Fruit fly (Drosophila melanogaster) whole organism, embryonic: ENCODE data around the gene CG5781.
A peak's percentile ranks its signal among the peaks of the same experiment; 100 is the strongest.

Experiments used
- Atf3 ChIP-seq: fragments of 200-800 bp; sonication (Bioruptor generic); optimal IDR thresholded peaks from 3 replicates; lab custom pipeline; 2016; ENCODE audit warnings: missing biosample characterization, missing genetic modification characterization
- BtbVII ChIP-seq: fragments of 200-800 bp; sonication (Bioruptor generic); optimal IDR thresholded peaks from 3 replicates; lab custom pipeline; 2017; ENCODE audit warnings: missing biosample characterization, mild to moderate bottlenecking, missing genetic modification characterization
- CG10543 ChIP-seq: fragments of 200-800 bp; sonication (Bioruptor generic); optimal IDR thresholded peaks from 3 replicates; lab custom pipeline; 2017; ENCODE audit warnings: missing biosample characterization, mild to moderate bottlenecking, missing genetic modification characterization, moderate library complexity
- CG11085 ChIP-seq: fragments of 200-800 bp; sonication (Bioruptor generic); IDR thresholded peaks from 2 replicates; pipeline ENCODE4 v1.3.6; 2022; ENCODE audit warnings: missing biosample characterization, missing genetic modification characterization
- CG13123 ChIP-seq: fragments of 200-800 bp; sonication (Bioruptor generic); optimal IDR thresholded peaks from 2 replicates; lab custom pipeline; 2016; ENCODE audit warnings: missing biosample characterization, missing genetic modification characterization
- CG14710 ChIP-seq: fragments of 200-800 bp; sonication (Bioruptor generic); optimal IDR thresholded peaks from 3 replicates; lab custom pipeline; 2019; ENCODE audit warnings: missing biosample characterization, mild to moderate bottlenecking, missing genetic modification characterization, moderate library complexity
- CG1647 ChIP-seq: fragments of 200-800 bp; sonication (Bioruptor generic); optimal IDR thresholded peaks from 3 replicates; lab custom pipeline; 2016; ENCODE audit warnings: missing biosample characterization, missing genetic modification characterization
- CG16863 ChIP-seq: fragments of 200-800 bp; sonication (Bioruptor generic); optimal IDR thresholded peaks from 3 replicates; lab custom pipeline; 2016; ENCODE audit warnings: missing biosample characterization, missing genetic modification characterization
- CG17359 ChIP-seq: fragments of 200-800 bp; sonication (Bioruptor generic); optimal IDR thresholded peaks from 3 replicates; lab custom pipeline; 2018; ENCODE audit warnings: missing biosample characterization, mild to moderate bottlenecking, missing genetic modification characterization, moderate library complexity
- CG17568 ChIP-seq: fragments of 200-800 bp; sonication (Bioruptor generic); optimal IDR thresholded peaks from 2 replicates; lab custom pipeline; 2018; ENCODE audit warnings: missing biosample characterization, mild to moderate bottlenecking, missing genetic modification characterization, moderate library complexity
- CG2199 ChIP-seq: fragments of 200-800 bp; sonication (Bioruptor generic); IDR thresholded peaks from 3 replicates; pipeline ENCODE4 v1.3.6; 2022; ENCODE audit warnings: missing biosample characterization, missing genetic modification characterization
- CG32767 ChIP-seq: fragments of 200-800 bp; sonication (Bioruptor generic); IDR thresholded peaks from 2 replicates; pipeline ENCODE4 v1.3.6; 2022; ENCODE audit warnings: missing biosample characterization, missing genetic modification characterization
- CG34224 ChIP-seq: fragments of 200-800 bp; sonication (Bioruptor generic); IDR thresholded peaks from 3 replicates; pipeline ENCODE4 v1.3.6; 2022; ENCODE audit warnings: missing biosample characterization, missing genetic modification characterization; ENCODE audit not compliant: partially characterized antibody
- CG5245 ChIP-seq: fragments of 200-800 bp; sonication (Bioruptor generic); optimal IDR thresholded peaks from 3 replicates; lab custom pipeline; 2016; ENCODE audit warnings: missing biosample characterization, missing genetic modification characterization
- CG5953 ChIP-seq: fragments of 200-800 bp; sonication (Bioruptor generic); IDR thresholded peaks from 2 replicates; pipeline ENCODE4 v1.3.6; 2022; ENCODE audit warnings: missing biosample characterization, missing genetic modification characterization
- Dll ChIP-seq: fragments of 200-800 bp; sonication (Bioruptor generic); IDR thresholded peaks from 4 replicates; pipeline ENCODE4 v1.3.6; 2022; ENCODE audit warnings: missing biosample characterization, missing genetic modification characterization; ENCODE audit not compliant: partially characterized antibody
- Dref ChIP-seq: fragments of 200-800 bp; sonication (Bioruptor generic); IDR thresholded peaks from 2 replicates; pipeline ENCODE4 v1.3.6; 2022; ENCODE audit warnings: missing biosample characterization, missing genetic modification characterization
- Ets65A ChIP-seq: fragments of 200-800 bp; sonication (Bioruptor generic); peaks from one replicate; lab custom pipeline; 2016; ENCODE audit warnings: missing biosample characterization, missing genetic modification characterization
- Fer2 ChIP-seq: fragments of 200-800 bp; sonication (Bioruptor generic); optimal IDR thresholded peaks from 2 replicates; lab custom pipeline; 2018; ENCODE audit warnings: missing biosample characterization, mild to moderate bottlenecking, missing genetic modification characterization, moderate library complexity
- Hr78 ChIP-seq, 2 experiments: fragments of 200-800 bp in 1 of 2; fragments of >200 bp in 1 of 2; sonication (Bioruptor generic) in 1 of 2; optimal IDR thresholded peaks; 2 replicates each; lab custom pipeline; 2017 to 2019; ENCODE audit warnings: missing biosample characterization in 2 of 2, missing genetic modification characterization in 2 of 2, mild to moderate bottlenecking in 1 of 2, moderate library complexity in 1 of 2
- Hsf ChIP-seq: fragments of 200-800 bp; sonication (Bioruptor generic); optimal IDR thresholded peaks from 3 replicates; lab custom pipeline; 2016; ENCODE audit warnings: missing biosample characterization, missing genetic modification characterization
- MESR4 ChIP-seq: fragments of 200-800 bp; sonication (Bioruptor generic); optimal IDR thresholded peaks from 2 replicates; lab custom pipeline; 2018; ENCODE audit warnings: missing biosample characterization, mild to moderate bottlenecking, missing genetic modification characterization, moderate library complexity
- MTF-1 ChIP-seq: fragments of 200-800 bp; sonication (Bioruptor generic); optimal IDR thresholded peaks from 2 replicates; lab custom pipeline; 2018; ENCODE audit warnings: missing biosample characterization, mild to moderate bottlenecking, missing genetic modification characterization, borderline replicate concordance
- Max ChIP-seq: fragments of 200-800 bp; sonication (Bioruptor generic); optimal IDR thresholded peaks from 2 replicates; lab custom pipeline; 2016; ENCODE audit warnings: missing biosample characterization, mild to moderate bottlenecking, missing genetic modification characterization
- NC2β ChIP-seq: fragments of 200-800 bp; sonication (Bioruptor generic); optimal IDR thresholded peaks from 2 replicates; lab custom pipeline; 2016; ENCODE audit warnings: missing biosample characterization, missing genetic modification characterization
- Neu2 ChIP-seq: fragments of 200-800 bp; sonication (Bioruptor generic); optimal IDR thresholded peaks from 3 replicates; lab custom pipeline; 2016; ENCODE audit warnings: missing biosample characterization, missing genetic modification characterization, borderline replicate concordance
- Opbp ChIP-seq: fragments of 200-800 bp; sonication (Bioruptor generic); IDR thresholded peaks from 3 replicates; pipeline ENCODE4 v1.3.6; 2022; ENCODE audit warnings: missing biosample characterization, missing genetic modification characterization; ENCODE audit not compliant: partially characterized antibody
- Rfx ChIP-seq: fragments of 200-800 bp; sonication (Bioruptor generic); IDR thresholded peaks from 2 replicates; pipeline ENCODE4 v1.3.6; 2022; ENCODE audit warnings: missing biosample characterization, missing genetic modification characterization
- Scr ChIP-seq: fragments of 200-800 bp; sonication (Bioruptor generic); IDR thresholded peaks from 2 replicates; pipeline ENCODE4 v1.3.6; 2022; ENCODE audit warnings: missing biosample characterization, missing genetic modification characterization; ENCODE audit not compliant: partially characterized antibody
- Sry-δ ChIP-seq: fragments of 200-800 bp; sonication (Bioruptor generic); optimal IDR thresholded peaks from 2 replicates; lab custom pipeline; 2016; ENCODE audit warnings: missing biosample characterization, missing genetic modification characterization
- TFAM ChIP-seq: fragments of 200-800 bp; sonication (Bioruptor generic); optimal IDR thresholded peaks from 2 replicates; lab custom pipeline; 2017; ENCODE audit warnings: missing biosample characterization, missing genetic modification characterization, inconsistent platforms
- Xrp1 ChIP-seq: fragments of 200-800 bp; sonication (Bioruptor generic); IDR thresholded peaks from 2 replicates; pipeline ENCODE4 v1.3.6; 2022; ENCODE audit warnings: missing biosample characterization, missing genetic modification characterization
- YL-1 ChIP-seq: fragments of 200-800 bp; sonication (Bioruptor generic); optimal IDR thresholded peaks from 3 replicates; lab custom pipeline; 2017; ENCODE audit warnings: missing biosample characterization, mild to moderate bottlenecking, missing genetic modification characterization
- amos ChIP-seq: fragments of 200-800 bp; sonication (Bioruptor generic); IDR thresholded peaks from 2 replicates; pipeline ENCODE4 v1.3.6; 2022; ENCODE audit warnings: missing biosample characterization, missing genetic modification characterization; ENCODE audit not compliant: partially characterized antibody
- fd96Cb ChIP-seq: fragments of 200-800 bp; sonication (Bioruptor generic); optimal IDR thresholded peaks from 2 replicates; lab custom pipeline; 2018; ENCODE audit warnings: missing biosample characterization, mild to moderate bottlenecking, missing genetic modification characterization, moderate library complexity
- gfzf ChIP-seq: fragments of 200-800 bp; sonication (Bioruptor generic); optimal IDR thresholded peaks from 2 replicates; lab custom pipeline; 2016; ENCODE audit warnings: missing biosample characterization, mild to moderate bottlenecking, missing genetic modification characterization, moderate library complexity
- gt ChIP-seq: fragments of 200-800 bp; sonication (Bioruptor generic); IDR thresholded peaks from 2 replicates; pipeline ENCODE4 v1.3.6; 2022; ENCODE audit warnings: missing biosample characterization, missing genetic modification characterization
- otp ChIP-seq: fragments of 200-800 bp; sonication (Bioruptor generic); IDR thresholded peaks from 3 replicates; pipeline ENCODE4, ENCODE4 v1.3.6; 2022; ENCODE audit warnings: missing biosample characterization, missing genetic modification characterization
- pan ChIP-seq, 4 experiments: fragments of >200 bp in 3 of 4; fragments of 200-800 bp in 1 of 4; sonication (Bioruptor generic) in 1 of 4; optimal IDR thresholded peaks in 3 of 4; IDR thresholded peaks in 1 of 4; 2 replicates each; pipeline versions ENCODE4 v1.3.6 to Lab custom; 2017 to 2022; ENCODE audit warnings: missing biosample characterization in 2 of 4, missing genetic modification characterization in 2 of 4, mixed read lengths in 1 of 4
- row ChIP-seq: fragments of 200-800 bp; sonication (Bioruptor generic); IDR thresholded peaks from 3 replicates; pipeline ENCODE4 v1.3.6; 2022; ENCODE audit warnings: missing biosample characterization, missing genetic modification characterization
- sob ChIP-seq: fragments of 200-800 bp; sonication (Bioruptor generic); IDR thresholded peaks from 2 replicates; pipeline ENCODE4 v1.3.6; 2022; ENCODE audit warnings: missing biosample characterization, missing genetic modification characterization
- stwl ChIP-seq: fragments of 200-800 bp; sonication (Bioruptor generic); optimal IDR thresholded peaks from 3 replicates; lab custom pipeline; 2018; ENCODE audit warnings: missing biosample characterization, mild to moderate bottlenecking, missing genetic modification characterization, moderate library complexity
- unc-4 ChIP-seq: fragments of 200-800 bp; sonication (Bioruptor generic); IDR thresholded peaks from 2 replicates; pipeline ENCODE4 v1.3.6; 2022; ENCODE audit warnings: missing biosample characterization, missing genetic modification characterization; ENCODE audit not compliant: partially characterized antibody
- vnd ChIP-seq: fragments of 200-800 bp; sonication (Bioruptor generic); IDR thresholded peaks from 3 replicates; pipeline ENCODE4 v1.3.6; 2022; ENCODE audit warnings: missing biosample characterization, missing genetic modification characterization; ENCODE audit not compliant: partially characterized antibody
- z ChIP-seq: fragments of 200-800 bp; sonication (Bioruptor generic); IDR thresholded peaks from 3 replicates; pipeline ENCODE4 v1.3.6; 2022; ENCODE audit warnings: missing biosample characterization, missing genetic modification characterization
- zen ChIP-seq: fragments of 200-800 bp; sonication (Bioruptor generic); optimal IDR thresholded peaks from 3 replicates; lab custom pipeline; 2018; ENCODE audit warnings: missing biosample characterization, mild to moderate bottlenecking, missing genetic modification characterization, moderate library complexity
- zen2 ChIP-seq: fragments of 200-800 bp; sonication (Bioruptor generic); IDR thresholded peaks from 3 replicates; pipeline ENCODE4 v1.3.6; 2022; ENCODE audit warnings: missing biosample characterization, missing genetic modification characterization; ENCODE audit not compliant: partially characterized antibody
- zfh1 ChIP-seq: fragments of 200-800 bp; sonication (Bioruptor generic); IDR thresholded peaks from 3 replicates; pipeline ENCODE4 v1.3.6; 2022; ENCODE audit warnings: missing biosample characterization, missing genetic modification characterization

The CG5781 gene

dm6 chr2L:12694823-12695420 is 2.2 kb downstream of the CG5781 start, which contains the start of the genes IFT43 and PICK1 (continued):
- TF ChIP-seq Dll (GFP tag; lab: Robert Waterston, UW), result peak; percentile 83
- TF ChIP-seq CG34224, result peak; percentile 79
- TF ChIP-seq gfzf (GFP tag; lab: Kevin White, UChicago), result peak; percentile 48
- peak; percentile 31 for TF ChIP-seq MESR4 (GFP tag; lab: Kevin White, UChicago)
- peak; percentile 52 for TF ChIP-seq Dref (GFP tag; lab: Robert Waterston, UW)
- peak; percentile 48 for TF ChIP-seq stwl (tag; lab: Kevin White, UChicago)
- TF ChIP-seq CG5245, result no peak
- TF ChIP-seq CG13123 (GFP tag; lab: Kevin White, UChicago), result no peak
- no peak for TF ChIP-seq CG1647
- TF ChIP-seq zen2, result peak; percentile 78
- no peak for TF ChIP-seq CG2199 (GFP tag; lab: Robert Waterston, UW)
- TF ChIP-seq Ets65A (GFP tag; lab: Kevin White, UChicago), result no peak
- TF ChIP-seq Xrp1 (GFP tag; lab: Robert Waterston, UW), result peak; percentile 7; the same call in 1 of the 2 replicates
- TF ChIP-seq CG16863 (GFP tag; lab: Kevin White, UChicago), result no peak
- peak; percentile 54 for TF ChIP-seq zen (tag; lab: Kevin White, UChicago)
- no peak for TF ChIP-seq BtbVII
- peak; percentile 81; the same call in 2 of the 3 replicates for TF ChIP-seq Opbp (GFP tag; lab: Robert Waterston, UW)
- peak; percentile 6 for TF ChIP-seq CG14710 (tag; lab: Kevin White, UChicago)
- TF ChIP-seq Sry-δ, result peak; percentile 64
- no peak for TF ChIP-seq TFAM
- peak; percentile 35; the same call in 1 of the 3 replicates for TF ChIP-seq row
- TF ChIP-seq pan (optimal IDR thresholded peaks at IDR 0.05; lab: Kevin White, UChicago), result no peak
- no peak for TF ChIP-seq pan (GFP tag; optimal IDR thresholded peaks at IDR 0.05 in 1 of 2, IDR thresholded peaks at IDR 0.05 in 1 of 2)
- no peak for TF ChIP-seq CG10543 (GFP tag; lab: Kevin White, UChicago)
- peak; percentile 75 for TF ChIP-seq unc-4
- TF ChIP-seq otp, result no peak
- no peak for TF ChIP-seq NC2β
- TF ChIP-seq Hr78 (GFP tag; optimal IDR thresholded peaks at IDR 0.05; lab: Kevin White, UChicago), result no peak
- TF ChIP-seq fd96Cb (tag; lab: Kevin White, UChicago), result no peak
- TF ChIP-seq CG11085 (GFP tag; lab: Robert Waterston, UW), result no peak
- peak; percentile 77 for TF ChIP-seq vnd
- TF ChIP-seq YL-1 (GFP tag; lab: Kevin White, UChicago), result peak; percentile 37
- TF ChIP-seq zfh1 (GFP tag; lab: Robert Waterston, UW), result 0 out of 3 replicates have a peak, but pooled peaks have one; percentile 11
- TF ChIP-seq amos (GFP tag; lab: Robert Waterston, UW), result peak; percentile 88
- no peak for TF ChIP-seq CG17568
- TF ChIP-seq Rfx (GFP tag; lab: Robert Waterston, UW), result peak; percentile 89
- TF ChIP-seq sob (GFP tag; lab: Robert Waterston, UW), result no peak
- TF ChIP-seq Hsf, result no peak
- no peak for TF ChIP-seq Atf3 (GFP tag; lab: Kevin White, UChicago)
- no peak for TF ChIP-seq gt (GFP tag; lab: Robert Waterston, UW)
- no peak for TF ChIP-seq MTF-1 (GFP tag; lab: Kevin White, UChicago)
- no peak for TF ChIP-seq CG17359 (tag; lab: Kevin White, UChicago)
- TF ChIP-seq CG5953 (GFP tag; lab: Robert Waterston, UW), result no peak
- TF ChIP-seq Max (GFP tag; lab: Kevin White, UChicago), result no peak
- no peak for TF ChIP-seq Fer2 (tag; lab: Kevin White, UChicago)
- peak; percentile 32 for TF ChIP-seq Neu2 (GFP tag; lab: Kevin White, UChicago)
- no peak for TF ChIP-seq z (GFP tag; lab: Robert Waterston, UW)
- peak; percentile 81 for TF ChIP-seq Scr (GFP tag; lab: Robert Waterston, UW)
- TF ChIP-seq CG32767, result no peak
